Worm (Caenorhabditis elegans): ENCODE data around the gene F36H5.12.

DNA sequence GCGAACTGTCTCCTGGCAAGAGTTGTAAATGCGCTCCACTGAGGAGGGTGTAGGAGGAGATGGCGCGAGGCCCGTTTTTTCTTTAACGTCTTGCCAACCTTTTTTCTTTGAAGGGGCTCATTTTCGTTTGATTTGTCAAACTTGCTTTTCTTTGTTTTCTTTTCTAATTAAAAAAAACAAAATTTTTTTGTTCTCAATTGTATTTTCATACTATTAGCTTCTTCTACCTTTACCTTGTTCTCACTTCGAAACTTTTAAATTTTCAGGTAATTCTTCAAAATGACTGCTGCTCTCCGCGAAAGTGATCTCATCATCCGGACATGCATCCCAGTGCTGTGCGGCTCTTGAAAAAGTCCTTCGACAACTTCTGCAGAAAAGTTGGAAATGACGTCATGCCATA, 32.7 kb upstream of the F36H5.12 start, which contains the start of gene fbxa-184:
- TF ChIP-seq lin-39 (tag; optimal IDR thresholded peaks at IDR 0.05) (no peak), snpc-4 (tag; optimal IDR thresholded peaks at IDR 0.05) (no peak), F49E8.2 (tag; optimal IDR thresholded peaks at IDR 0.05; ENCODE audit: borderline replicate concordance) (no peak), egl-27 (tag; optimal IDR thresholded peaks at IDR 0.05) (no peak), fos-1 (tag; optimal IDR thresholded peaks at IDR 0.05) (no peak), ctbp-1 (GFP tag; IDR thresholded peaks at IDR 0.05) (no peak), dve-1 (tag; optimal IDR thresholded peaks at IDR 0.05; ENCODE audit: insufficient read depth) (no peak), spr-1 (tag; optimal IDR thresholded peaks at IDR 0.05) (no peak), ceh-82 (tag; optimal IDR thresholded peaks at IDR 0.05) (no peak), unc-62 (GFP tag; optimal IDR thresholded peaks at IDR 0.05 in 1 of 2) (no peak), unc-62 (tag; optimal IDR thresholded peaks at IDR 0.05) (no peak), nhr-28 (tag; optimal IDR thresholded peaks at IDR 0.05) (no peak)

Measured in whole organism, L4 larva.